Fruit fly (Drosophila melanogaster): ENCODE results near the gene eEF1gamma.

The eEF1gamma gene

dm6 chr3R:29210542-29211393 is 9.2 kb upstream of the eEF1gamma start (continued):
- TF ChIP-seq Deaf1 (tag; optimal IDR thresholded peaks at IDR 0.05) (peak; percentile 72), yki (optimal IDR thresholded peaks at IDR 0.05) (no peak), CG10462 (GFP tag; optimal IDR thresholded peaks at IDR 0.05) (no peak), gt (GFP tag; IDR thresholded peaks at IDR 0.05) (no peak), CG9876 (GFP tag; optimal IDR thresholded peaks at IDR 0.05) (no peak), lola (GFP tag; optimal IDR thresholded peaks at IDR 0.05) (peak in 1 of 3 experiments; percentile 70), CG2678 (tag; optimal IDR thresholded peaks at IDR 0.05) (no peak), tx (GFP tag; optimal IDR thresholded peaks at IDR 0.05) (no peak), CG10959 (GFP tag; IDR thresholded peaks at IDR 0.05) (no peak), CG1603 (tag; optimal IDR thresholded peaks at IDR 0.05) (peak; percentile 49), Ssrp (tag; optimal IDR thresholded peaks at IDR 0.05) (peak; percentile 10), jumu (GFP tag; optimal IDR thresholded peaks at IDR 0.05) (no peak), kah (GFP tag; optimal IDR thresholded peaks at IDR 0.05) (no peak), al (GFP tag; IDR thresholded peaks at IDR 0.05) (no peak), kni (GFP tag; optimal IDR thresholded peaks at IDR 0.05) (peak; percentile 95), CrebB (tag; optimal IDR thresholded peaks at IDR 0.05) (no peak), CG33213 (GFP tag; optimal IDR thresholded peaks at IDR 0.05) (no peak), CG32772 (GFP tag; IDR thresholded peaks at IDR 0.05) (peak; percentile 60), D (optimal IDR thresholded peaks at IDR 0.05) (no peak), D (GFP tag; optimal IDR thresholded peaks at IDR 0.05) (no peak), chn (GFP tag; optimal IDR thresholded peaks at IDR 0.05) (no peak), NfI (GFP tag; optimal IDR thresholded peaks at IDR 0.05) (no peak), Sox102F (GFP tag; optimal IDR thresholded peaks at IDR 0.05) (no peak), ftz-f1 (GFP tag; optimal IDR thresholded peaks at IDR 0.05) (no peak), CG1832 (GFP tag; optimal IDR thresholded peaks at IDR 0.05) (no peak), slbo (GFP tag; IDR thresholded peaks at IDR 0.05) (no peak), CG9727 (GFP tag; optimal IDR thresholded peaks at IDR 0.05) (no peak), twi (tag; optimal IDR thresholded peaks at IDR 0.05) (no peak), CG15073 (GFP tag; optimal IDR thresholded peaks at IDR 0.05) (no peak), Xrp1 (GFP tag; IDR thresholded peaks at IDR 0.05) (peak; percentile 41; the same call in 1 of the 2 replicates), aop (GFP tag; IDR thresholded peaks at IDR 0.05) (no peak), ewg (GFP tag; optimal IDR thresholded peaks at IDR 0.05) (no peak), vnd (GFP tag; IDR thresholded peaks at IDR 0.05; ENCODE audit: partially characterized antibody) (no peak), CG31224 (GFP tag; IDR thresholded peaks at IDR 0.05) (no peak), CG13424 (tag; optimal IDR thresholded peaks at IDR 0.05) (peak; percentile 11), Meics (GFP tag; optimal IDR thresholded peaks at IDR 0.05) (no peak), Awh (GFP tag; IDR thresholded peaks at IDR 0.05) (no peak), CG8924 (tag; optimal IDR thresholded peaks at IDR 0.05) (peak; percentile 5), rib (GFP tag; IDR thresholded peaks at IDR 0.05) (no peak), fu2 (GFP tag; optimal IDR thresholded peaks at IDR 0.05) (no peak), sens (GFP tag) (peak; percentile 90), CG30020 (tag; optimal IDR thresholded peaks at IDR 0.05) (no peak), CG18599 (GFP tag; optimal IDR thresholded peaks at IDR 0.05) (no peak), CG17328 (GFP tag; IDR thresholded peaks at IDR 0.05) (0 out of 2 replicates have a peak, but pooled peaks have one; percentile 35), CG18262 (tag; optimal IDR thresholded peaks at IDR 0.05) (peak; percentile 47), corto (GFP tag; optimal IDR thresholded peaks at IDR 0.05) (peak; percentile 40), CG10267 (tag; optimal IDR thresholded peaks at IDR 0.05) (peak; percentile 15), CTCF (GFP tag; optimal IDR thresholded peaks at IDR 0.05) (no peak), HLH3B (GFP tag; IDR thresholded peaks at IDR 0.05) (no peak), phol (tag; optimal IDR thresholded peaks at IDR 0.05) (peak; percentile 38), D19A (tag; optimal IDR thresholded peaks at IDR 0.05) (peak; percentile 2)

Measured in whole organism, embryonic.